Fruit fly (Drosophila melanogaster) whole organism, embryonic: ENCODE results near the gene Cpr97Ea.
A peak's percentile ranks its signal among the peaks of the same experiment; 100 is the strongest.

Experiments used
- B-H2 ChIP-seq: fragments of 200-800 bp; sonication (Bioruptor generic); optimal IDR thresholded peaks from 2 replicates; lab custom pipeline; 2018; ENCODE audit warnings: missing biosample characterization, mild to moderate bottlenecking, missing genetic modification characterization
- Bgb ChIP-seq: fragments of 200-800 bp; sonication (Bioruptor generic); IDR thresholded peaks from 2 replicates; pipeline ENCODE4 v1.3.6; 2022; ENCODE audit warnings: missing biosample characterization, missing genetic modification characterization; ENCODE audit not compliant: partially characterized antibody
- CG10274 ChIP-seq: fragments of 200-800 bp; sonication (Bioruptor generic); optimal IDR thresholded peaks from 3 replicates; lab custom pipeline; 2017; ENCODE audit warnings: missing biosample characterization, mild to moderate bottlenecking, missing genetic modification characterization
- CG10462 ChIP-seq: fragments of 200-800 bp; sonication (Bioruptor generic); optimal IDR thresholded peaks from 2 replicates; lab custom pipeline; 2016; ENCODE audit warnings: missing biosample characterization, missing genetic modification characterization
- CG12104 ChIP-seq: fragments of 200-800 bp; sonication (Bioruptor generic); optimal IDR thresholded peaks from 3 replicates; lab custom pipeline; 2016; ENCODE audit warnings: missing biosample characterization, missing genetic modification characterization
- CG17568 ChIP-seq: fragments of 200-800 bp; sonication (Bioruptor generic); optimal IDR thresholded peaks from 2 replicates; lab custom pipeline; 2018; ENCODE audit warnings: missing biosample characterization, mild to moderate bottlenecking, missing genetic modification characterization, moderate library complexity
- CG18599 ChIP-seq: fragments of 200-800 bp; sonication (Bioruptor generic); optimal IDR thresholded peaks from 3 replicates; lab custom pipeline; 2017; ENCODE audit warnings: missing biosample characterization, missing genetic modification characterization, mild to moderate bottlenecking, moderate library complexity, missing genetic modification reagents
- CG31365 ChIP-seq: fragments of 200-800 bp; sonication (Bioruptor generic); optimal IDR thresholded peaks from 2 replicates; lab custom pipeline; 2018; ENCODE audit warnings: missing biosample characterization, mild to moderate bottlenecking, missing genetic modification characterization
- CG3281 ChIP-seq: fragments of 200-800 bp; sonication (Bioruptor generic); optimal IDR thresholded peaks from 3 replicates; lab custom pipeline; 2017; ENCODE audit warnings: missing biosample characterization, mild to moderate bottlenecking, missing genetic modification characterization
- CG4424 ChIP-seq: fragments of 200-800 bp; sonication (Bioruptor generic); optimal IDR thresholded peaks from 3 replicates; lab custom pipeline; 2016; ENCODE audit warnings: missing biosample characterization, missing genetic modification characterization
- CG6254 ChIP-seq: fragments of 200-800 bp; sonication (Bioruptor generic); optimal IDR thresholded peaks from 3 replicates; lab custom pipeline; 2017; ENCODE audit warnings: mild to moderate bottlenecking, missing biosample characterization, missing genetic modification reagents, missing genetic modification characterization
- CG7963 ChIP-seq: fragments of 200-800 bp; sonication (Bioruptor generic); IDR thresholded peaks from 3 replicates; pipeline ENCODE4 v1.3.6; 2022; ENCODE audit warnings: missing biosample characterization, missing genetic modification characterization; ENCODE audit not compliant: partially characterized antibody
- CG7987 ChIP-seq: fragments of 200-800 bp; sonication (Bioruptor generic); optimal IDR thresholded peaks from 2 replicates; lab custom pipeline; 2018; ENCODE audit warnings: missing biosample characterization, mild to moderate bottlenecking, missing genetic modification characterization, moderate library complexity
- CG8281 ChIP-seq: fragments of 200-800 bp; sonication (Bioruptor generic); optimal IDR thresholded peaks from 2 replicates; lab custom pipeline; 2018; ENCODE audit warnings: missing biosample characterization, mild to moderate bottlenecking, missing genetic modification characterization, moderate library complexity
- CG8359 ChIP-seq: fragments of 200-800 bp; sonication (Bioruptor generic); optimal IDR thresholded peaks from 2 replicates; lab custom pipeline; 2017; ENCODE audit warnings: missing biosample characterization, mild to moderate bottlenecking, missing genetic modification characterization, borderline replicate concordance
- CG8765 ChIP-seq: fragments of 200-800 bp; sonication (Bioruptor generic); IDR thresholded peaks from 2 replicates; pipeline ENCODE4 v1.3.6; 2022; ENCODE audit warnings: missing biosample characterization, missing genetic modification characterization
- CG9609 ChIP-seq: fragments of 200-800 bp; sonication (Bioruptor generic); optimal IDR thresholded peaks from 3 replicates; lab custom pipeline; 2016; ENCODE audit warnings: missing biosample characterization, missing genetic modification characterization
- Camta ChIP-seq: fragments of 200-800 bp; sonication (Bioruptor generic); optimal IDR thresholded peaks from 2 replicates; lab custom pipeline; 2016; ENCODE audit warnings: missing biosample characterization, missing genetic modification characterization
- CoRest ChIP-seq: fragments of 200-800 bp; sonication (Bioruptor generic); optimal IDR thresholded peaks from 3 replicates; lab custom pipeline; 2018; ENCODE audit warnings: missing biosample characterization, mild to moderate bottlenecking, missing genetic modification characterization, moderate library complexity
- Dp ChIP-seq: fragments of 200-800 bp; sonication (Bioruptor generic); optimal IDR thresholded peaks from 2 replicates; lab custom pipeline; 2018; ENCODE audit warnings: missing biosample characterization, mild to moderate bottlenecking, missing genetic modification characterization, moderate library complexity
- Ets65A ChIP-seq: fragments of 200-800 bp; sonication (Bioruptor generic); peaks from one replicate; lab custom pipeline; 2016; ENCODE audit warnings: missing biosample characterization, missing genetic modification characterization
- Gug ChIP-seq: fragments of 200-800 bp; sonication (Bioruptor generic); IDR thresholded peaks from 4 replicates; pipeline ENCODE4 v1.3.6; 2022; ENCODE audit warnings: missing biosample characterization, missing genetic modification characterization
- HLH4C ChIP-seq: fragments of 200-800 bp; sonication (Bioruptor generic); IDR thresholded peaks from 3 replicates; pipeline ENCODE4 v1.3.6; 2022; ENCODE audit warnings: missing biosample characterization, missing genetic modification characterization; ENCODE audit not compliant: partially characterized antibody
- NC2α ChIP-seq: fragments of 200-800 bp; sonication (Bioruptor generic); optimal IDR thresholded peaks from 2 replicates; lab custom pipeline; 2016; ENCODE audit warnings: missing biosample characterization, missing genetic modification characterization
- Nf-YB ChIP-seq: fragments of 200-800 bp; sonication (Bioruptor generic); optimal IDR thresholded peaks from 3 replicates; lab custom pipeline; 2019; ENCODE audit warnings: missing biosample characterization, mild to moderate bottlenecking, missing genetic modification characterization, moderate library complexity
- Nf-YC ChIP-seq: fragments of 200-800 bp; optimal IDR thresholded peaks from 3 replicates; lab custom pipeline; 2019; ENCODE audit warnings: missing biosample characterization, mild to moderate bottlenecking, missing genetic modification characterization, moderate library complexity
- NfI ChIP-seq: fragments of 200-800 bp; sonication (Bioruptor generic); optimal IDR thresholded peaks from 3 replicates; lab custom pipeline; 2018; ENCODE audit warnings: missing biosample characterization, mild to moderate bottlenecking, missing genetic modification characterization, moderate library complexity
- Oaz ChIP-seq: fragments of 200-800 bp; sonication (Bioruptor generic); IDR thresholded peaks from 2 replicates; pipeline ENCODE4 v1.3.6; 2022; ENCODE audit warnings: missing biosample characterization, missing genetic modification characterization
- Pdp1 ChIP-seq, 2 experiments: fragments of 200-800 bp; sonication (Bioruptor generic); optimal IDR thresholded peaks; 3 replicates each; lab custom pipeline; 2016; ENCODE audit warnings: missing biosample characterization in 2 of 2, missing genetic modification characterization in 2 of 2, mild to moderate bottlenecking in 1 of 2, moderate library complexity in 1 of 2
- Sry-δ ChIP-seq: fragments of 200-800 bp; sonication (Bioruptor generic); optimal IDR thresholded peaks from 2 replicates; lab custom pipeline; 2016; ENCODE audit warnings: missing biosample characterization, missing genetic modification characterization
- Ssrp ChIP-seq: fragments of 200-800 bp; sonication (Bioruptor generic); optimal IDR thresholded peaks from 2 replicates; lab custom pipeline; 2018; ENCODE audit warnings: missing biosample characterization, mild to moderate bottlenecking, missing genetic modification characterization, moderate library complexity
- Taf1 ChIP-seq: fragments of 200-800 bp; sonication (Bioruptor generic); IDR thresholded peaks from 2 replicates; pipeline ENCODE4 v1.3.6; 2022; ENCODE audit warnings: missing biosample characterization, missing genetic modification characterization
- caup ChIP-seq: fragments of 200-800 bp; sonication (Bioruptor generic); optimal IDR thresholded peaks from 3 replicates; lab custom pipeline; 2017; ENCODE audit warnings: missing biosample characterization, mild to moderate bottlenecking, missing genetic modification characterization, moderate library complexity; ENCODE audit not compliant: severe bottlenecking
- dmrt99B ChIP-seq: fragments of 200-800 bp; sonication (Bioruptor generic); optimal IDR thresholded peaks from 2 replicates; lab custom pipeline; 2018; ENCODE audit warnings: missing biosample characterization, mild to moderate bottlenecking, missing genetic modification characterization, moderate library complexity
- gem ChIP-seq: fragments of 200-800 bp; sonication (Bioruptor generic); optimal IDR thresholded peaks from 2 replicates; lab custom pipeline; 2019; ENCODE audit warnings: missing biosample characterization, mild to moderate bottlenecking, missing genetic modification characterization, moderate library complexity
- grn ChIP-seq: fragments of 200-800 bp; sonication (Bioruptor generic); optimal IDR thresholded peaks from 3 replicates; lab custom pipeline; 2017; ENCODE audit warnings: missing biosample characterization, missing genetic modification characterization
- gt ChIP-seq: fragments of 200-800 bp; sonication (Bioruptor generic); IDR thresholded peaks from 2 replicates; pipeline ENCODE4 v1.3.6; 2022; ENCODE audit warnings: missing biosample characterization, missing genetic modification characterization
- inv ChIP-seq: fragments of 200-800 bp; sonication (Bioruptor generic); IDR thresholded peaks from 2 replicates; pipeline ENCODE4 v1.3.6; 2022; ENCODE audit warnings: missing biosample characterization, missing genetic modification characterization; ENCODE audit not compliant: partially characterized antibody
- oc ChIP-seq: fragments of 200-800 bp; sonication (Bioruptor generic); optimal IDR thresholded peaks from 2 replicates; lab custom pipeline; 2018; ENCODE audit warnings: missing biosample characterization, mild to moderate bottlenecking, missing genetic modification characterization, moderate library complexity
- pan ChIP-seq, 4 experiments: fragments of >200 bp in 3 of 4; fragments of 200-800 bp in 1 of 4; sonication (Bioruptor generic) in 1 of 4; optimal IDR thresholded peaks in 3 of 4; IDR thresholded peaks in 1 of 4; 2 replicates each; pipeline versions ENCODE4 v1.3.6 to Lab custom; 2017 to 2022; ENCODE audit warnings: missing biosample characterization in 2 of 4, missing genetic modification characterization in 2 of 4, mixed read lengths in 1 of 4
- pb ChIP-seq: fragments of 200-800 bp; sonication (Bioruptor generic); optimal IDR thresholded peaks from 3 replicates; lab custom pipeline; 2016; ENCODE audit warnings: missing biosample characterization, missing genetic modification characterization
- pfk ChIP-seq: fragments of 200-800 bp; sonication (Bioruptor generic); optimal IDR thresholded peaks from 2 replicates; lab custom pipeline; 2018; ENCODE audit warnings: missing biosample characterization, mild to moderate bottlenecking, missing genetic modification characterization, moderate library complexity
- pita ChIP-seq: fragments of 200-800 bp; sonication (Bioruptor generic); optimal IDR thresholded peaks from 2 replicates; lab custom pipeline; 2017; ENCODE audit warnings: missing biosample characterization, mild to moderate bottlenecking, missing genetic modification characterization
- run ChIP-seq: fragments of 200-800 bp; sonication (Bioruptor generic); optimal IDR thresholded peaks from 3 replicates; lab custom pipeline; 2018; ENCODE audit warnings: missing biosample characterization, mild to moderate bottlenecking, missing genetic modification characterization
- salm ChIP-seq: fragments of 200-800 bp; sonication (Bioruptor generic); optimal IDR thresholded peaks from 2 replicates; lab custom pipeline; 2018; ENCODE audit warnings: missing biosample characterization, mild to moderate bottlenecking, missing genetic modification characterization
- seq ChIP-seq: fragments of 200-800 bp; sonication (Bioruptor generic); IDR thresholded peaks from 2 replicates; pipeline ENCODE4 v1.3.6; 2022; ENCODE audit warnings: missing biosample characterization, missing genetic modification characterization
- sob ChIP-seq: fragments of 200-800 bp; sonication (Bioruptor generic); IDR thresholded peaks from 2 replicates; pipeline ENCODE4 v1.3.6; 2022; ENCODE audit warnings: missing biosample characterization, missing genetic modification characterization
- tgo ChIP-seq: fragments of 200-800 bp; sonication (Bioruptor generic); IDR thresholded peaks from 3 replicates; pipeline ENCODE4 v1.3.6; 2022; ENCODE audit warnings: missing biosample characterization, missing genetic modification characterization
- tio ChIP-seq: fragments of 200-800 bp; sonication (Bioruptor generic); optimal IDR thresholded peaks from 2 replicates; lab custom pipeline; 2017; ENCODE audit warnings: missing biosample characterization, missing genetic modification characterization, inconsistent platforms

Gene Cpr97Ea

DNA sequence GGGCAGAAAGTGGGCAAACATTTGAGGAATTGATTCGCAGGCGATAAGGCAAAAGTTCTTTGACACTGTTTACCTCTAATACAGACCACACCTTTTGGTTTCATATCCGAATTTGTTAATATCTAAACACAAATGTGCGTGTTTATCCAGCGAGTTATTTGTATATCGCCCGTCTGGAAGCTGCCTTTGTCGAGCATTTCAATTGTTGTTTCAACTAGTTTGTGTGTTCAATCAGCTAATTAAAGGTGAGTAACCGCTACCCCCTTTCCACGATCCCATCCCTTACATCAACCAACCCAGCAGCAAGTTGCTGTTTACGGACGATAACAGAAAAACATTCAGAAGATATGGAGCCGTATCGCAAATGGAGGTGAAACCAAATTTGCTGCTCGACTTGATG, 43.8 kb upstream of the Cpr97Ea start (continued):
- peak; percentile 22 for TF ChIP-seq NfI (GFP tag; lab: Kevin White, UChicago)
- TF ChIP-seq CoRest (tag; lab: Kevin White, UChicago), result peak; percentile 1
- TF ChIP-seq CG10274, result peak; percentile 25
- peak in 1 of 2 experiments; percentile 16 for TF ChIP-seq Pdp1 (GFP tag; optimal IDR thresholded peaks at IDR 0.05; lab: Kevin White, UChicago)
- no peak for TF ChIP-seq CG4424 (GFP tag; lab: Kevin White, UChicago)
- TF ChIP-seq CG6254 (GFP tag; lab: Kevin White, UChicago), result no peak
- peak; percentile 22 for TF ChIP-seq dmrt99B (tag; lab: Kevin White, UChicago)
- no peak for TF ChIP-seq HLH4C (GFP tag; lab: Robert Waterston, UW)
- TF ChIP-seq Bgb (GFP tag; lab: Robert Waterston, UW), result no peak
- no peak for TF ChIP-seq Ssrp (tag; lab: Kevin White, UChicago)
- peak; percentile 79 for TF ChIP-seq CG3281 (GFP tag; lab: Kevin White, UChicago)
- TF ChIP-seq NC2α, result no peak
- peak; percentile 47; the same call in 1 of the 2 replicates for TF ChIP-seq sob (GFP tag; lab: Robert Waterston, UW)
- TF ChIP-seq Nf-YB (GFP tag; lab: Kevin White, UChicago), result no peak
- TF ChIP-seq Taf1 (GFP tag; lab: Robert Waterston, UW), result peak; percentile 42; the same call in 1 of the 2 replicates
- TF ChIP-seq CG9609 (GFP tag; lab: Kevin White, UChicago), result no peak
- TF ChIP-seq Sry-δ, result peak; percentile 2
- TF ChIP-seq Ets65A (GFP tag; lab: Kevin White, UChicago), result peak; percentile 9
- TF ChIP-seq CG18599 (GFP tag; lab: Kevin White, UChicago), result peak; percentile 85
- no peak for TF ChIP-seq pita
- peak; percentile 39 for TF ChIP-seq Camta
- TF ChIP-seq gem (tag; lab: Kevin White, UChicago), result peak; percentile 30
- no peak for TF ChIP-seq pb (GFP tag; lab: Kevin White, UChicago)
- peak; percentile 75 for TF ChIP-seq CG7987 (GFP tag; lab: Kevin White, UChicago)
- TF ChIP-seq Dp (GFP tag; lab: Kevin White, UChicago), result no peak
- TF ChIP-seq CG10462 (GFP tag; lab: Kevin White, UChicago), result no peak
- no peak for TF ChIP-seq CG12104 (GFP tag; lab: Kevin White, UChicago)
- TF ChIP-seq CG8765 (GFP tag; lab: Robert Waterston, UW), result no peak
- TF ChIP-seq pfk (GFP tag; lab: Kevin White, UChicago), result no peak
- no peak for TF ChIP-seq salm
- TF ChIP-seq CG8359 (GFP tag; lab: Kevin White, UChicago), result no peak
- no peak for TF ChIP-seq grn (GFP tag; lab: Kevin White, UChicago)
- peak; percentile 73; the same call in 1 of the 2 replicates for TF ChIP-seq seq
- no peak for TF ChIP-seq CG17568
- peak; percentile 19 for TF ChIP-seq CG31365 (tag; lab: Kevin White, UChicago)
- TF ChIP-seq gt (GFP tag; lab: Robert Waterston, UW), result no peak
- no peak for TF ChIP-seq Nf-YC (tag; lab: Kevin White, UChicago)
- TF ChIP-seq Gug (GFP tag; lab: Robert Waterston, UW), result no peak
- TF ChIP-seq B-H2 (GFP tag; lab: Kevin White, UChicago), result peak; percentile 71
- TF ChIP-seq caup, result peak; percentile 86
- TF ChIP-seq CG8281 (tag; lab: Kevin White, UChicago), result no peak
- no peak for TF ChIP-seq oc (tag; lab: Kevin White, UChicago)
- TF ChIP-seq tgo (GFP tag; lab: Robert Waterston, UW), result no peak
- TF ChIP-seq run, result no peak
- no peak for TF ChIP-seq Oaz
- TF ChIP-seq inv (GFP tag; lab: Robert Waterston, UW), result no peak
- TF ChIP-seq tio (GFP tag; lab: Kevin White, UChicago), result no peak
- no peak for TF ChIP-seq pan (optimal IDR thresholded peaks at IDR 0.05; lab: Kevin White, UChicago)
- peak in 1 of 2 experiments; percentile 52 for TF ChIP-seq pan (GFP tag; optimal IDR thresholded peaks at IDR 0.05 in 1 of 2, IDR thresholded peaks at IDR 0.05 in 1 of 2)
- no peak for TF ChIP-seq CG7963 (GFP tag; lab: Robert Waterston, UW)
